Worm (Caenorhabditis elegans): ENCODE results near the gene ZK892.6.

Gene ZK892.6

DNA sequence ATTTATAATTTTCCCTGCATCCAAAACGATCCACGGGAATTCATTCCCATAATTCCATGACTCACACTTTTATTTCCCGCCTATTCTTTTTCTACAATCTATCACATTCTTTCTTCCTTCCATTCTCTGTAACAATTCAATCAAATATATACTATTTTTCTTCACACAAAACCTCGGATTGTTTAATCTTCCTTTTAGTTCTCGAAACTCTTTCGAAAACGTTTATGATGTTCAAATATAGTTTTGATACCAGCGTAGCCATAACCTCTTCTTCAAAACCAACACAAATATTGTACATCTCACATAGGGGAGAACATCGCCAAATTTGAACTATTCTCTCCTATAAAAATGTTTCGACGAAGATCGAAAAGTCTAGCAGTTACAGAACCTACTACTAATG lies 10.9 kb upstream of the ZK892.6 start, which contains the start of gene lec-3:
lec-3 (plus strand) TSS at position 301 of the 400 bp plus-strand sequence.
- TF ChIP-seq pax-3 (tag; optimal IDR thresholded peaks at IDR 0.05) (no peak), aha-1 (tag; optimal IDR thresholded peaks at IDR 0.05) (no peak), lsy-2 (tag; optimal IDR thresholded peaks at IDR 0.05) (no peak), swsn-7 (tag; optimal IDR thresholded peaks at IDR 0.05) (no peak), sptf-1 (tag; optimal IDR thresholded peaks at IDR 0.05) (no peak), egl-13 (tag; optimal IDR thresholded peaks at IDR 0.05) (no peak)

DNA sequence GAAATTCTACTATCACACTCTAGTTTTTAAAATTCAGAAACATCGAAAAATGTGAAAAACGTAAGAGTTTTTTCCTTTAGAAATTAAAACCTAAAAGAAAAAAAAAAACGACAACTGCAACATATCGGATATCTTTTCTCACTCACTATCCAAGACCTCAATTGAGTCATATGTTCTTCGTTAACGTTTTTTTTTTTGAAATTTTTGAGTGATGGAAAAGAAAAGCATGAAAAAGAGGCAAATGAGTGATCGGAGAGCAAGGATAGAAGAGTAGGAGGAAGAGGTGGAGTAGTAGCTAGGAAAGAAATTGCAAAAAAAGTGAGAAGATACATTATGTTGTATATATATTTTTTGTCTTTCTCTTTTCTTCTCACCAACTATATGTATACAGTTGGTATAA lies 9.6 kb upstream of the ZK892.6 start:
- TF ChIP-seq nhr-71 (tag; optimal IDR thresholded peaks at IDR 0.05), result no peak
- TF ChIP-seq efl-1 (optimal IDR thresholded peaks at IDR 0.05), result no peak
- TF ChIP-seq efl-1 (GFP tag; optimal IDR thresholded peaks at IDR 0.05 in 1 of 2), result no peak
- peak; percentile 6 for TF ChIP-seq tbx-2 (tag; optimal IDR thresholded peaks at IDR 0.05)
- peak; percentile 2 for TF ChIP-seq rnt-1 (tag; optimal IDR thresholded peaks at IDR 0.05)
- TF ChIP-seq vab-15 (tag; optimal IDR thresholded peaks at IDR 0.05), result no peak
- TF ChIP-seq pag-3 (tag; optimal IDR thresholded peaks at IDR 0.05; ENCODE audit: borderline replicate concordance, insufficient read depth), result peak; percentile 31
- peak; percentile 50 for TF ChIP-seq dsc-1 (tag; optimal IDR thresholded peaks at IDR 0.05)
- no peak for TF ChIP-seq nhr-84 (tag; optimal IDR thresholded peaks at IDR 0.05)
- no peak for TF ChIP-seq lin-15B (tag; optimal IDR thresholded peaks at IDR 0.05)
- TF ChIP-seq lin-35 (GFP tag; optimal IDR thresholded peaks at IDR 0.05), result no peak
- peak; percentile 73 for TF ChIP-seq lin-14 (GFP tag; optimal IDR thresholded peaks at IDR 0.05)

DNA sequence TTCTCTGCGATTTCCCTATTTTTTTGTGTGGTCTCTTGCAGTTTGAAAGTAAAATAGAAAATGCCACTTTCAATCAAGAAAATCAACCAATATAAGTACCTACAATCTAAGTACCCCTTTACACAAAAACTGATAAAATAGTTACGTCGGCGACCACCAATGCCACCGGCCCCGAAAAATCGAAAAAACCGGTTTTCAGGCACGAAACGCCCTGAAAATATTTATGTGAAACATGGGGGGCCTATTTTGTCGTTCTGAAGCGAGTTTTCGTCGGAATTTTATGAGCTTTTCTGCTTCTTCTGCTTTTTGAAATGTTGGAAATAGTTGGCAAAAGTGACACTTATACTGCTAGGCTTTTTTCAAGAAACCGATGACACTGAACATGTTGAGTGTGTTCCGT lies 8.7 kb upstream of the ZK892.6 start:
- TF ChIP-seq isw-1 (GFP tag; IDR thresholded peaks at IDR 0.05) (no peak), lin-14 (GFP tag; optimal IDR thresholded peaks at IDR 0.05) (peak; percentile 12), nhr-85 (tag) (peak; percentile 39), efl-1 (optimal IDR thresholded peaks at IDR 0.05) (no peak), efl-1 (GFP tag; optimal IDR thresholded peaks at IDR 0.05 in 1 of 2) (peak in 1 of 2 experiments; percentile 64), grh-1 (GFP tag; IDR thresholded peaks at IDR 0.05) (peak; percentile 82)

DNA sequence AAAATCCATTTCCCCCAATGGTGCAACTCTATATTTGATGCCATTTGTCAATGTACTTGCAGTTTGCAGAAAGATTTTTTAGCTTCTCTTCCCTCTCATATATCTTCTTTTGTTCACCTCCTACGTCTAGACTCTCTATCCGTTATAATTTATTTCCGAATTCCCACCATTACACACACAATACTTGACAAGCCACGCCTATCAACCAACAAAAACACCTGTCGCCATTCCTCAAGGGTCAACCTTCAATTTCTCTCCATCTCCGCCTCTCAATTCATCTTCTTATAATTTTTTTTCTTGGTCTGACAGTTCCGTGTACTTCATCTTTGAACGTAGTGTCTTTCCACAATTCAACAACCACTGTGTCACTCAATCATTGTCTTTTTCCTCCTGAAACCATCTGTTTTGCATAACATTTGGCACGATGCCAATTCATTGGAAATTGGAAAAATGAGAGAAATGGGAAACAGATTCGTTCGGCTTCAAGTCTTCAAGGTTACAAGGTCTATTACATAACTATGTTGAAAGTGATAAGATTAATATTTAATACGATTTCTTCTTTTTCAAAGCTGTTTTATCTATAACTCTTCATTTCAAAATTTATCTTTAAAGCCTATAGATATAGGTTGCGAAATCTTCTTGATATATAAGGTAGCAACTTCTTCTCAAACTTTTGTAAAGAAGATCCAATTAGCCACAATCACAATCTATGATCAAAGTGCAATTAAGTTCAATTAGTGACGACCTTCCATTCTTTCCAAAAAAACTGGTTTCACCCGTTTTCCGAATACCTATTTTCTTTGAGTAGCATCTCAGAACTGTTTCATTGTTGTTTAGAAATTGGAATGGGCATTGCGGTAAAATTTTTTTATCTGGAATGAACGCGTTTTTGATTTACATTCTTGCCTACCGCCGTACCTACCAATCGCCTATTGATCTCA lies 7.0 kb upstream of the ZK892.6 start:
- TF ChIP-seq nhr-47 (tag; optimal IDR thresholded peaks at IDR 0.05) (no peak), hlh-4 (tag; optimal IDR thresholded peaks at IDR 0.05) (no peak), unc-62 (GFP tag; optimal IDR thresholded peaks at IDR 0.05) (no peak), nhr-11 (tag; optimal IDR thresholded peaks at IDR 0.05) (no peak), fkh-10 (GFP tag; optimal IDR thresholded peaks at IDR 0.05) (no peak), ceh-63 (GFP tag; optimal IDR thresholded peaks at IDR 0.05) (no peak), irx-1 (tag; optimal IDR thresholded peaks at IDR 0.05) (no peak), xbp-1 (tag; optimal IDR thresholded peaks at IDR 0.05) (no peak), alr-1 (tag; optimal IDR thresholded peaks at IDR 0.05; ENCODE audit: borderline replicate concordance) (no peak), efl-3 (GFP tag; optimal IDR thresholded peaks at IDR 0.05) (no peak), ceh-82 (tag; optimal IDR thresholded peaks at IDR 0.05) (no peak), ceh-88 (GFP tag; IDR thresholded peaks at IDR 0.05) (no peak), rnt-1 (tag; optimal IDR thresholded peaks at IDR 0.05) (peak; percentile 34), sptf-1 (tag; optimal IDR thresholded peaks at IDR 0.05) (no peak), ama-1 (optimal IDR thresholded peaks at IDR 0.05) (no peak), zip-4 (GFP tag; optimal IDR thresholded peaks at IDR 0.05) (no peak), unc-98 (GFP tag; IDR thresholded peaks at IDR 0.05) (no peak), F16B12.6 (tag; optimal IDR thresholded peaks at IDR 0.05) (no peak), lin-39 (tag; optimal IDR thresholded peaks at IDR 0.05) (no peak), lir-3 (tag; optimal IDR thresholded peaks at IDR 0.05; ENCODE audit: poor library complexity) (no peak), nhr-90 (tag; optimal IDR thresholded peaks at IDR 0.05; ENCODE audit: poor library complexity) (no peak), aha-1 (tag; optimal IDR thresholded peaks at IDR 0.05) (no peak), mef-2 (tag; optimal IDR thresholded peaks at IDR 0.05) (no peak), nhr-71 (tag; optimal IDR thresholded peaks at IDR 0.05) (peak; percentile 18), nhr-12 (tag; optimal IDR thresholded peaks at IDR 0.05) (no peak), mdl-1 (tag; optimal IDR thresholded peaks at IDR 0.05) (no peak), unc-30 (tag; optimal IDR thresholded peaks at IDR 0.05) (no peak), lin-13 (GFP tag; optimal IDR thresholded peaks at IDR 0.05) (no peak), C16A3.4 (tag; optimal IDR thresholded peaks at IDR 0.05) (no peak)

Data from whole organism, L1 larva.